Worm (Caenorhabditis elegans) whole organism, L2 larva: Measurements from ENCODE around the gene F59B1.2.

Experiments
- R02D3.7 ChIP-seq: fragments of 150-350 bp; optimal IDR thresholded peaks from 2 replicates; lab custom pipeline; 2014; ENCODE audit warnings: missing biosample characterization, missing genetic modification characterization
- Y55F3AM.14 ChIP-seq: fragments of 200-800 bp; sonication (Bioruptor generic); optimal IDR thresholded peaks from 2 replicates; lab custom pipeline; 2018; ENCODE audit warnings: mild to moderate bottlenecking, missing genetic modification characterization, missing compliant biosample characterization
- blmp-1 ChIP-seq: sonication (generic microtip); optimal IDR thresholded peaks from 2 replicates; lab custom pipeline; 2017; ENCODE audit warnings: missing genetic modification characterization, mild to moderate bottlenecking, missing compliant biosample characterization, antibody characterized with exemption, moderate library complexity; ENCODE audit not compliant: insufficient read depth
- elt-1 ChIP-seq: fragments of 150-350 bp; optimal IDR thresholded peaks from 2 replicates; lab custom pipeline; 2014; ENCODE audit warnings: missing biosample characterization, missing genetic modification characterization
- fos-1 ChIP-seq: fragments of 150-350 bp; optimal IDR thresholded peaks from 2 replicates; lab custom pipeline; 2014; ENCODE audit warnings: missing biosample characterization, missing genetic modification characterization
- lin-11 ChIP-seq: fragments of 150-350 bp; sonication (generic microtip); optimal IDR thresholded peaks from 2 replicates; lab custom pipeline; 2014; ENCODE audit warnings: missing biosample characterization, missing genetic modification characterization, inconsistent platforms, mixed read lengths
- lin-39 ChIP-seq: fragments of 150-350 bp; optimal IDR thresholded peaks from 2 replicates; lab custom pipeline; 2014; ENCODE audit warnings: missing biosample characterization, missing genetic modification reagents, missing genetic modification characterization
- nhr-11 ChIP-seq: fragments of 150-350 bp; optimal IDR thresholded peaks from 2 replicates; lab custom pipeline; 2014; ENCODE audit warnings: missing biosample characterization, missing genetic modification characterization
- nhr-77 ChIP-seq: fragments of 150-350 bp; optimal IDR thresholded peaks from 2 replicates; lab custom pipeline; 2014; ENCODE audit warnings: missing biosample characterization, missing genetic modification characterization
- peb-1 ChIP-seq: fragments of 150-350 bp; optimal IDR thresholded peaks from 2 replicates; lab custom pipeline; 2014; ENCODE audit warnings: missing biosample characterization, missing genetic modification characterization

DNA sequence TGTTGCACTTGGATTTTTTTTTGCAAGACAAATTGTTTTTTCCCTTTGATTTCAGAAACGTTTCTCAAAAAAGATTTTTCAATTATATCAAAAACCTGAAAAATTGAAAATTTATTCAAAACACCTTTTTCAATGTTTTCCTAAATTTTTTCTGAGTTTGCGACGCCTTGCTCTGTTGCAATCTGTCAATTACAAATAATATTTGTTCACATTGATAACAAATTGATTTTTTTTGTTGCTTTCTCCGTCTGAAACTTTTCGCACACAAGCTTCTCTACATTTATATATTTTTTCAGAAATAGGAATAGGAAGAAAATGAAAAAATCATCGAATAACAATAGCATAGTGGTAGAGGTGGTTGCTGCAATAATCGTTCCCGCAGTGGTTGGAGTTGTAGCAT is 35.3 kb downstream of the F59B1.2 start, which contains the start of gene Y39H10B.2:
- TF ChIP-seq nhr-11 (no peak), lin-11 (tag; lab: Kevin White, UChicago) (no peak), lin-39 (tag; lab: Kevin White, UChicago) (no peak), peb-1 (tag; lab: Kevin White, UChicago) (no peak), nhr-77 (tag; lab: Kevin White, UChicago) (no peak), R02D3.7 (tag; lab: Kevin White, UChicago) (no peak), blmp-1 (tag; lab: Kevin White, UChicago) (no peak), elt-1 (tag; lab: Kevin White, UChicago) (no peak), fos-1 (tag; lab: Kevin White, UChicago) (no peak), Y55F3AM.14 (GFP tag; lab: Kevin White, UChicago) (no peak)
